Fruit fly (Drosophila melanogaster) whole organism, wandering third instar larva: ENCODE measurements around the gene CG15211.

Experiments used
- CG9705 ChIP-seq: fragments of 200-800 bp; sonication (Bioruptor generic); optimal IDR thresholded peaks from 2 replicates; lab custom pipeline; 2018; ENCODE audit warnings: missing biosample characterization, mild to moderate bottlenecking, missing genetic modification characterization
- GATAd ChIP-seq: sonication (Bioruptor generic); optimal IDR thresholded peaks from 2 replicates; lab custom pipeline; 2016; ENCODE audit warnings: missing biosample characterization, missing genetic modification characterization
- Hnf4 ChIP-seq: fragments of 200-800 bp; sonication (Bioruptor generic); optimal IDR thresholded peaks from 2 replicates; lab custom pipeline; 2016; ENCODE audit warnings: missing biosample characterization, mild to moderate bottlenecking, missing genetic modification characterization
- Hr83 ChIP-seq: fragments of 200-300 bp; sonication (Bioruptor generic); optimal IDR thresholded peaks from 2 replicates; lab custom pipeline; 2016; ENCODE audit warnings: missing biosample characterization, mild to moderate bottlenecking, missing genetic modification characterization, moderate library complexity; ENCODE audit not compliant: poor library complexity, severe bottlenecking
- Sp1 ChIP-seq: fragments of 200-800 bp; sonication (Bioruptor generic); optimal IDR thresholded peaks from 3 replicates; lab custom pipeline; 2019; ENCODE audit warnings: missing biosample characterization, mild to moderate bottlenecking, missing genetic modification characterization, moderate library complexity
- Vsx2 ChIP-seq: fragments of 200-300, 225-300 bp; sonication (Bioruptor generic); optimal IDR thresholded peaks from 2 replicates; lab custom pipeline; 2018; ENCODE audit warnings: missing biosample characterization, missing genetic modification characterization; ENCODE audit not compliant: partially characterized antibody
- br ChIP-seq: fragments of 200-800 bp; sonication (Bioruptor generic); optimal IDR thresholded peaks from 2 replicates; lab custom pipeline; 2016; ENCODE audit warnings: missing biosample characterization, missing genetic modification characterization
- dmrt93B ChIP-seq: fragments of 200-800 bp; sonication (Bioruptor generic); optimal IDR thresholded peaks from 2 replicates; lab custom pipeline; 2018; ENCODE audit warnings: missing biosample characterization, mild to moderate bottlenecking, missing genetic modification characterization
- lola ChIP-seq: fragments of >200 bp; optimal IDR thresholded peaks from 2 replicates; lab custom pipeline; 2017; ENCODE audit warnings: missing biosample characterization, missing genetic modification characterization

DNA sequence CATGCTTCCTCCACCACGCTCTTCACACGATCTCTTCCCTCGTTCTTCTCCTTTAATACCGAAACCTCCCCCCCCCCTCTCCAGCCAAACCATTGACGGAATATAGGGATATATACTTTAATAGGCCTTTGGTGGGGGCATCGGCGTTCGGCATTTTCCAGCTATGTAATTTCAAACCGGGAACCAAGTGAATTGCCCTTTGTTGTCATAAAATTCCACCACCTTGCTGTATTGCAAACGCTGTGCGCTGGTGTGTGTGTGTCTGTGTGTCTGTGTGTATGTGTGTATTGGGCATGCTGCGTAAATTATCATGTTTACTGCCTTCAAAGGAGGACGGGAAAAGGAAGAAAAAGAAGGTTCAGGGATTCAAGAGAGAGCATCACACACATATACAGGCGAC is 41.0 kb upstream of the CG15211 start:
- TF ChIP-seq Hr83 = no peak
- TF ChIP-seq br (GFP tag; lab: Kevin White, UChicago) = no peak
- no peak for TF ChIP-seq Vsx2
- no peak for TF ChIP-seq Hnf4
- no peak for TF ChIP-seq lola (GFP tag; lab: Kevin White, UChicago)
- no peak for TF ChIP-seq Sp1 (GFP tag; lab: Kevin White, UChicago)
- TF ChIP-seq CG9705 (GFP tag; lab: Kevin White, UChicago) = no peak
- TF ChIP-seq GATAd = no peak
- TF ChIP-seq dmrt93B (GFP tag; lab: Kevin White, UChicago) = no peak
